Worm (Caenorhabditis elegans) whole organism, young adult: ENCODE results near the gene F58F12.4.

Experiments used
- B0035.1 ChIP-seq: sonication (generic microtip); optimal IDR thresholded peaks from 2 replicates; lab custom pipeline; 2016; ENCODE audit warnings: missing genetic modification characterization, mild to moderate bottlenecking, missing compliant biosample characterization, missing genotype, missing genetic modification reagents
- D2030.7 ChIP-seq: fragments of 200-800 bp; sonication (Bioruptor generic); IDR thresholded peaks from 2 replicates; pipeline ENCODE4 v1.3.6; 2022; ENCODE audit warnings: missing genetic modification reagents, missing genetic modification characterization, missing compliant biosample characterization
- F39B2.1 ChIP-seq: fragments of 200-800 bp; sonication (Bioruptor generic); IDR thresholded peaks from 2 replicates; pipeline ENCODE4 v1.3.6; 2022; ENCODE audit warnings: missing genetic modification reagents, missing genetic modification characterization, missing compliant biosample characterization
- F49E8.2 ChIP-seq: sonication (generic microtip); optimal IDR thresholded peaks from 3 replicates; lab custom pipeline; 2017; ENCODE audit warnings: missing genetic modification characterization, mild to moderate bottlenecking, missing compliant biosample characterization, antibody characterized with exemption, moderate library complexity; ENCODE audit not compliant: insufficient read depth
- F57C9.4 ChIP-seq: sonication (generic microtip); optimal IDR thresholded peaks from 2 replicates; lab custom pipeline; 2017; ENCODE audit warnings: mild to moderate bottlenecking, missing genetic modification characterization, missing compliant biosample characterization
- K12H6.12 ChIP-seq: fragments of 200-800 bp; sonication (Bioruptor generic); optimal IDR thresholded peaks from 2 replicates; lab custom pipeline; 2018; ENCODE audit warnings: mild to moderate bottlenecking, missing genetic modification characterization, missing compliant biosample characterization
- T07F8.4 ChIP-seq: sonication (generic microtip); optimal IDR thresholded peaks from 2 replicates; lab custom pipeline; 2016; ENCODE audit warnings: mild to moderate bottlenecking, missing genetic modification characterization, moderate library complexity, missing compliant biosample characterization
- T26A5.8 ChIP-seq: sonication (generic microtip); optimal IDR thresholded peaks from 2 replicates; lab custom pipeline; 2016; ENCODE audit warnings: missing genetic modification characterization, missing compliant biosample characterization
- Y53F4B.3 ChIP-seq: fragments of 200-800 bp; sonication (Bioruptor generic); IDR thresholded peaks from 2 replicates; pipeline ENCODE4 v1.3.6; 2022; ENCODE audit warnings: missing genetic modification reagents, missing genetic modification characterization, missing compliant biosample characterization
- Y53G8AR.9 ChIP-seq: fragments of 200-800 bp; sonication (Bioruptor generic); conservative IDR thresholded peaks from 2 replicates; pipeline ENCODE4 v1.3.6; 2022; ENCODE audit warnings: missing genetic modification reagents, missing genetic modification characterization, missing compliant biosample characterization
- Y67H2A.10 ChIP-seq: fragments of 200-800 bp; sonication (Bioruptor generic); conservative IDR thresholded peaks from 2 replicates; pipeline ENCODE4 v1.3.6; 2022; ENCODE audit warnings: missing genetic modification reagents, missing genetic modification characterization, missing compliant biosample characterization
- ama-1 ChIP-seq, 3 experiments: fragments of 150-350 bp in 1 of 3; sonication (generic microtip) in 2 of 3; optimal IDR thresholded peaks; 2 replicates each; lab custom pipeline; 2014 to 2018; ENCODE audit warnings: missing biosample characterization in 2 of 3, missing genetic modification characterization in 2 of 3, missing genetic modification reagents in 2 of 3
- aptf-2 ChIP-seq: fragments of 200-800 bp; sonication (Bioruptor generic); conservative IDR thresholded peaks from 2 replicates; pipeline ENCODE4 v1.3.6; 2022; ENCODE audit warnings: missing genetic modification reagents, missing genetic modification characterization, missing compliant biosample characterization
- attf-6 ChIP-seq: fragments of 200-800 bp; sonication (Bioruptor generic); IDR thresholded peaks from 2 replicates; pipeline ENCODE4 v1.3.6; 2022; ENCODE audit warnings: missing genetic modification reagents, missing genetic modification characterization, missing compliant biosample characterization
- bed-1 ChIP-seq: fragments of 200-800 bp; sonication (Bioruptor generic); IDR thresholded peaks from 2 replicates; pipeline ENCODE4 v1.3.6; 2022; ENCODE audit warnings: missing genetic modification reagents, missing genetic modification characterization, missing compliant biosample characterization
- ccch-3 ChIP-seq: fragments of 200-800 bp; sonication (Bioruptor generic); optimal IDR thresholded peaks from 2 replicates; lab custom pipeline; 2018; ENCODE audit warnings: mild to moderate bottlenecking, missing genetic modification characterization, missing compliant biosample characterization
- cebp-1 ChIP-seq, 2 experiments: fragments of 200-800 bp in 1 of 2; sonication (Bioruptor generic) in 1 of 2; sonication (generic microtip) in 1 of 2; IDR thresholded peaks in 1 of 2; optimal IDR thresholded peaks in 1 of 2; 2 replicates each; pipeline versions ENCODE4 v1.3.6 to Lab custom; 2017 to 2022; ENCODE audit warnings: missing compliant biosample characterization in 2 of 2, missing genetic modification characterization in 2 of 2, mild to moderate bottlenecking in 1 of 2, missing genetic modification reagents in 1 of 2, moderate library complexity in 1 of 2
- cebp-2 ChIP-seq: fragments of 200-800 bp; sonication (Bioruptor generic); IDR thresholded peaks from 2 replicates; pipeline ENCODE4 v1.3.6; 2022; ENCODE audit warnings: missing genetic modification characterization, missing compliant biosample characterization
- ceh-79 ChIP-seq: sonication (generic microtip); optimal IDR thresholded peaks from 2 replicates; lab custom pipeline; 2017; ENCODE audit warnings: mild to moderate bottlenecking, missing genetic modification characterization, missing compliant biosample characterization
- ceh-91 ChIP-seq: fragments of 200-800 bp; sonication (Bioruptor generic); IDR thresholded peaks from 2 replicates; pipeline ENCODE4 v1.3.6; 2022; ENCODE audit warnings: missing genetic modification reagents, missing genetic modification characterization, missing compliant biosample characterization
- chd-7 ChIP-seq: sonication (generic microtip); optimal IDR thresholded peaks from 2 replicates; lab custom pipeline; 2016; ENCODE audit warnings: mild to moderate bottlenecking, missing genetic modification characterization, moderate library complexity, missing compliant biosample characterization
- die-1 ChIP-seq: sonication (generic microtip); optimal IDR thresholded peaks from 2 replicates; lab custom pipeline; 2016; ENCODE audit warnings: missing genotype, mild to moderate bottlenecking, missing genetic modification characterization, missing compliant biosample characterization
- dpl-1 ChIP-seq: fragments of 150-350 bp; optimal IDR thresholded peaks from 2 replicates; lab custom pipeline; 2014; ENCODE audit warnings: missing biosample characterization, missing genetic modification reagents, missing genetic modification characterization
- efl-1 ChIP-seq: fragments of 150-350 bp; optimal IDR thresholded peaks from 2 replicates; lab custom pipeline; 2014; ENCODE audit warnings: missing biosample characterization, missing genetic modification reagents, missing genetic modification characterization
- egl-44 ChIP-seq: fragments of 200-800 bp; sonication (Bioruptor generic); IDR thresholded peaks from 2 replicates; pipeline ENCODE4 v1.3.6; 2022; ENCODE audit warnings: missing genetic modification reagents, missing genetic modification characterization, missing compliant biosample characterization
- hlh-26 ChIP-seq: fragments of 200-800 bp; sonication (Bioruptor generic); conservative IDR thresholded peaks from 2 replicates; pipeline ENCODE4 v1.3.6; 2022; ENCODE audit warnings: missing genetic modification reagents, missing genetic modification characterization, missing compliant biosample characterization
- hmg-1.2 ChIP-seq: fragments of 200-800 bp; sonication (Bioruptor generic); IDR thresholded peaks from 2 replicates; pipeline ENCODE4 v1.3.6; 2022; ENCODE audit warnings: missing genetic modification reagents, missing genetic modification characterization, missing compliant biosample characterization
- hmg-20 ChIP-seq: fragments of 200-800 bp; sonication (Bioruptor generic); IDR thresholded peaks from 2 replicates; pipeline ENCODE4 v1.3.6; 2022; ENCODE audit warnings: missing genetic modification reagents, missing genetic modification characterization, missing compliant biosample characterization
- hrde-1 ChIP-seq: sonication (generic microtip); optimal IDR thresholded peaks from 2 replicates; lab custom pipeline; 2016; ENCODE audit warnings: missing genetic modification characterization, mild to moderate bottlenecking, missing compliant biosample characterization, moderate library complexity, missing genotype, missing genetic modification reagents, borderline replicate concordance
- let-607 ChIP-seq, 2 experiments: fragments of 200-800 bp in 1 of 2; sonication (Bioruptor generic) in 1 of 2; sonication (generic microtip) in 1 of 2; optimal IDR thresholded peaks; 2 replicates each; lab custom pipeline; 2016 to 2018; ENCODE audit warnings: mild to moderate bottlenecking in 2 of 2, missing compliant biosample characterization in 2 of 2, missing genetic modification characterization in 2 of 2, moderate library complexity in 2 of 2, missing genotype in 1 of 2
- lin-26 ChIP-seq: fragments of 200-800 bp; sonication (Bioruptor generic); IDR thresholded peaks from 2 replicates; pipeline ENCODE4 v1.3.6; 2022; ENCODE audit warnings: missing genetic modification reagents, missing genetic modification characterization, missing compliant biosample characterization
- madf-3 ChIP-seq: fragments of 200-800 bp; sonication (Bioruptor generic); IDR thresholded peaks from 2 replicates; pipeline ENCODE4 v1.3.6; 2022; ENCODE audit warnings: missing genetic modification reagents, missing genetic modification characterization, missing compliant biosample characterization
- madf-6 ChIP-seq: fragments of 200-800 bp; sonication (Bioruptor generic); IDR thresholded peaks from 2 replicates; pipeline ENCODE4 v1.3.6; 2022; ENCODE audit warnings: missing genetic modification reagents, missing genetic modification characterization, missing compliant biosample characterization
- mcd-1 ChIP-seq: fragments of 200-800 bp; sonication (Bioruptor generic); IDR thresholded peaks from 2 replicates; pipeline ENCODE4 v1.3.6; 2022; ENCODE audit warnings: missing genetic modification reagents, missing genetic modification characterization, missing compliant biosample characterization
- mxl-1 ChIP-seq: sonication (generic microtip); optimal IDR thresholded peaks from 2 replicates; lab custom pipeline; 2016; ENCODE audit warnings: missing genetic modification characterization, missing compliant biosample characterization
- nfya-2 ChIP-seq: fragments of 200-800 bp; sonication (Bioruptor generic); IDR thresholded peaks from 2 replicates; pipeline ENCODE4 v1.3.6; 2022; ENCODE audit warnings: missing genetic modification reagents, missing genetic modification characterization, missing compliant biosample characterization
- nhr-179 ChIP-seq: sonication (generic microtip); optimal IDR thresholded peaks from 2 replicates; lab custom pipeline; 2016; ENCODE audit warnings: mild to moderate bottlenecking, missing genetic modification characterization, missing compliant biosample characterization
- nhr-80 ChIP-seq: sonication (generic microtip); optimal IDR thresholded peaks from 2 replicates; lab custom pipeline; 2016; ENCODE audit warnings: missing genetic modification characterization, missing compliant biosample characterization
- pbrm-1 ChIP-seq: fragments of 200-800 bp; sonication (Bioruptor generic); IDR thresholded peaks from 2 replicates; pipeline ENCODE4 v1.3.6; 2022; ENCODE audit warnings: missing genetic modification reagents, missing genetic modification characterization, missing compliant biosample characterization
- repo-1 ChIP-seq: sonication (generic microtip); optimal IDR thresholded peaks from 2 replicates; lab custom pipeline; 2017; ENCODE audit warnings: mild to moderate bottlenecking, missing genetic modification characterization, missing compliant biosample characterization
- sea-2 ChIP-seq: fragments of 200-800 bp; sonication (Bioruptor generic); IDR thresholded peaks from 2 replicates; pipeline ENCODE4 v1.3.6; 2022; ENCODE audit warnings: missing genetic modification characterization, missing compliant biosample characterization
- snpc-1.3 ChIP-seq: sonication (generic microtip); optimal IDR thresholded peaks from 2 replicates; lab custom pipeline; 2017; ENCODE audit warnings: missing genetic modification characterization, mild to moderate bottlenecking, missing compliant biosample characterization, antibody characterized with exemption, moderate library complexity, missing genotype, missing genetic modification reagents; ENCODE audit not compliant: insufficient read depth
- snpc-3.4 ChIP-seq: sonication (generic microtip); optimal IDR thresholded peaks from 2 replicates; lab custom pipeline; 2017; ENCODE audit warnings: missing genetic modification characterization, mild to moderate bottlenecking, missing compliant biosample characterization, antibody characterized with exemption, moderate library complexity, missing genotype, missing genetic modification reagents
- unc-62 ChIP-seq: fragments of 150-350 bp; optimal IDR thresholded peaks from 2 replicates; lab custom pipeline; 2014; ENCODE audit warnings: missing biosample characterization, missing genetic modification reagents, missing genetic modification characterization
- ztf-22 ChIP-seq: fragments of 200-800 bp; sonication (Bioruptor generic); optimal IDR thresholded peaks from 2 replicates; lab custom pipeline; 2018; ENCODE audit warnings: mild to moderate bottlenecking, missing genetic modification characterization, moderate library complexity, missing compliant biosample characterization

F58F12.4 gene

DNA sequence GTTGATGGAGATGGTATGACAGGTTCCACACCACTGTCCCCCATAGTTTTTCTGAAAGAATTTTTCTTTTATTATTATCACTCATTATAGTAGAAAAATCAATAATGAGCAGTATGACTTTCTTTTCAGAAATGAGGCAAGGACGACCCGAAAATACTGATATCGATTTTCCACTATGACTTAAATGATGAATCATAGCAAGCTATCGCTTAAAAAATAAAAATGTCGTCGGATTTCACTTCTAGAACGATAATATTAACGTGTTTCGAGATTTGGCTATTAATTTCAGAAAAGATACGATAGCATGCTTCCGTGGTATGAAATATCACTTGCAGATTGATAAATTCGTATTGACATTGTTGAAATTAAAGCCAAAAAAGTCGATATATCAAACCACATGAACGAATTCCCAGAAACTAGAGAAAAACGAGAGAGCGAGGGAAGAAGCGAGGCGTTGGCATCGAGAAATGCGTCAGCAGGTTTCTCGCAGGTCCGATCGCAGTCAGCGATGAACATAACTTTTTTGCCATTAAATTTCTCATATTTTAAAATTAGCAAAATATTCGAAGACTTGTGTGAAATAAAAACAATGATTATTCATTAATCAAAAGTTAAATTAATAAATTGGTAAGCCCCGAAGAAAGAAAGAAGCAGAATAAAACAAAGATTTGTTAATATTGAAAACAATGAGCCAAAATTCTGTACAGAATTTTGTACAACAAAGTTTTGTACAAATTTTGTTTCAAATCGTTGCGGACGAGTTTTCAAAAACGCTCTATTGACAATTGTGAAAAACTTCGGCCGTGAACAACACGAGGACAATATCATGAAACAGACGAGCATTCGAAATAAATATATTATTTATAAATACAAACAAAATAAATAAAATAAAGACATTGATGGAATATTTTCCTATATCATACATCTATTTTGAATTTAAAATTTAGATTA lies 30.9 kb upstream of the F58F12.4 start, which contains the start of gene C32D5.11 (continued):
- TF ChIP-seq K12H6.12 (tag; lab: Kevin White, UChicago) (peak; percentile 14), efl-1 (GFP tag; lab: Kevin White, UChicago) (peak; percentile 22), unc-62 (no peak), attf-6 (no peak), pbrm-1 (GFP tag; lab: Robert Waterston, UW) (peak; percentile 35; the same call in 1 of the 2 replicates), mxl-1 (tag; lab: Kevin White, UChicago) (no peak), hmg-20 (no peak), mcd-1 (GFP tag; lab: Robert Waterston, UW) (peak; percentile 66), hlh-26 (GFP tag; lab: Robert Waterston, UW) (no peak), hmg-1.2 (GFP tag; lab: Robert Waterston, UW) (peak; percentile 69), ama-1 (optimal IDR thresholded peaks at IDR 0.05; lab: Kevin White, UChicago) (no peak), ama-1 (GFP tag; optimal IDR thresholded peaks at IDR 0.05; lab: Kevin White, UChicago) (no peak), T07F8.4 (no peak), madf-6 (GFP tag; lab: Robert Waterston, UW) (no peak), dpl-1 (GFP tag; lab: Kevin White, UChicago) (peak; percentile 22), F39B2.1 (GFP tag; lab: Robert Waterston, UW) (no peak), ztf-22 (GFP tag; lab: Kevin White, UChicago) (no peak), snpc-1.3 (tag; lab: Kevin White, UChicago) (no peak), ceh-79 (no peak), T26A5.8 (no peak), chd-7 (tag; lab: Kevin White, UChicago) (no peak), repo-1 (tag; lab: Kevin White, UChicago) (no peak), lin-26 (GFP tag; lab: Robert Waterston, UW) (no peak), die-1 (tag; lab: Kevin White, UChicago) (no peak), nhr-80 (tag; lab: Kevin White, UChicago) (peak; percentile 40), Y53G8AR.9 (GFP tag; lab: Robert Waterston, UW) (no peak), cebp-1 (GFP tag; IDR thresholded peaks at IDR 0.05; lab: Robert Waterston, UW) (no peak), cebp-1 (tag; optimal IDR thresholded peaks at IDR 0.05; lab: Kevin White, UChicago) (peak; percentile 65), egl-44 (GFP tag; lab: Robert Waterston, UW) (no peak), B0035.1 (tag; lab: Kevin White, UChicago) (no peak), sea-2 (GFP tag; lab: Robert Waterston, UW) (no peak), nfya-2 (GFP tag; lab: Robert Waterston, UW) (no peak), F57C9.4 (tag; lab: Kevin White, UChicago) (no peak), hrde-1 (no peak), Y53F4B.3 (GFP tag; lab: Robert Waterston, UW) (no peak), Y67H2A.10 (GFP tag; lab: Robert Waterston, UW) (no peak), cebp-2 (GFP tag; lab: Robert Waterston, UW) (no peak), ceh-91 (0 out of 2 replicates have a peak, but pooled peaks have one; percentile 13), nhr-179 (tag; lab: Kevin White, UChicago) (no peak), let-607 (tag; optimal IDR thresholded peaks at IDR 0.05; lab: Kevin White, UChicago) (peak in 1 of 2 experiments; percentile 49), madf-3 (GFP tag; lab: Robert Waterston, UW) (no peak), snpc-3.4 (tag; lab: Kevin White, UChicago) (no peak), bed-1 (no peak), ccch-3 (GFP tag; lab: Kevin White, UChicago) (no peak), aptf-2 (GFP tag; lab: Robert Waterston, UW) (no peak), F49E8.2 (tag; lab: Kevin White, UChicago) (no peak), D2030.7 (GFP tag; lab: Robert Waterston, UW) (0 out of 2 replicates have a peak, but pooled peaks have one; percentile 31)
